Fruit fly (Drosophila melanogaster) whole organism, embryonic: Measurements from ENCODE around the gene Cip4.

Experiments
- Awh ChIP-seq: fragments of 200-800 bp; sonication (Bioruptor generic); IDR thresholded peaks from 2 replicates; pipeline ENCODE4, ENCODE4 v1.3.6; 2022; ENCODE audit warnings: missing biosample characterization, missing genetic modification characterization
- BtbVII ChIP-seq: fragments of 200-800 bp; sonication (Bioruptor generic); optimal IDR thresholded peaks from 3 replicates; lab custom pipeline; 2017; ENCODE audit warnings: missing biosample characterization, mild to moderate bottlenecking, missing genetic modification characterization
- C15 ChIP-seq: fragments of 200-800 bp; sonication (Bioruptor generic); IDR thresholded peaks from 3 replicates; pipeline ENCODE4 v1.3.6; 2022; ENCODE audit warnings: missing biosample characterization, missing genetic modification characterization
- CG11456 ChIP-seq: fragments of 200-800 bp; sonication (Bioruptor generic); IDR thresholded peaks from 3 replicates; pipeline ENCODE4 v1.3.6; 2022; ENCODE audit warnings: missing biosample characterization, missing genetic modification characterization
- CG11504 ChIP-seq: fragments of 200-800 bp; sonication (Bioruptor generic); optimal IDR thresholded peaks from 3 replicates; lab custom pipeline; 2019; ENCODE audit warnings: missing biosample characterization, mild to moderate bottlenecking, missing genetic modification characterization, moderate library complexity
- CG1233 ChIP-seq: fragments of 200-800 bp; sonication (Bioruptor generic); optimal IDR thresholded peaks from 4 replicates; lab custom pipeline; 2018; ENCODE audit warnings: missing biosample characterization, mild to moderate bottlenecking, missing genetic modification characterization
- CG1529 ChIP-seq: fragments of 200-800 bp; sonication (Bioruptor generic); optimal IDR thresholded peaks from 3 replicates; lab custom pipeline; 2018; ENCODE audit warnings: missing biosample characterization, missing genetic modification characterization
- CG1603 ChIP-seq: fragments of 200-800 bp; sonication (Bioruptor generic); optimal IDR thresholded peaks from 2 replicates; lab custom pipeline; 2019; ENCODE audit warnings: missing biosample characterization, mild to moderate bottlenecking, missing genetic modification characterization, moderate library complexity
- CG18476 ChIP-seq: fragments of 200-800 bp; sonication (Bioruptor generic); optimal IDR thresholded peaks from 2 replicates; lab custom pipeline; 2016; ENCODE audit warnings: missing biosample characterization, mild to moderate bottlenecking, missing genetic modification characterization
- CG18764 ChIP-seq: fragments of 200-800 bp; sonication (Bioruptor generic); optimal IDR thresholded peaks from 3 replicates; lab custom pipeline; 2016; ENCODE audit warnings: missing biosample characterization, missing genetic modification characterization
- CG2116 ChIP-seq: fragments of 200-800 bp; sonication (Bioruptor generic); optimal IDR thresholded peaks from 3 replicates; lab custom pipeline; 2018; ENCODE audit warnings: missing biosample characterization, mild to moderate bottlenecking, missing genetic modification characterization
- CG3838 ChIP-seq: fragments of 200-800 bp; sonication (Bioruptor generic); optimal IDR thresholded peaks from 3 replicates; lab custom pipeline; 2016; ENCODE audit warnings: missing biosample characterization, missing genetic modification characterization
- CG43689 ChIP-seq: fragments of 200-800 bp; sonication (Bioruptor generic); IDR thresholded peaks from 2 replicates; pipeline ENCODE4 v1.3.6; 2022; ENCODE audit warnings: missing biosample characterization, missing genetic modification characterization
- CG9437 ChIP-seq: fragments of 200-800 bp; sonication (Bioruptor generic); optimal IDR thresholded peaks from 2 replicates; lab custom pipeline; 2018; ENCODE audit warnings: missing biosample characterization, mild to moderate bottlenecking, missing genetic modification characterization
- CG9797 ChIP-seq: fragments of 200-800 bp; sonication (Bioruptor generic); optimal IDR thresholded peaks from 3 replicates; lab custom pipeline; 2018; ENCODE audit warnings: missing biosample characterization, mild to moderate bottlenecking, missing genetic modification characterization
- CG9932 ChIP-seq: fragments of 200-800 bp; sonication (Bioruptor generic); IDR thresholded peaks from 2 replicates; pipeline ENCODE4 v1.3.6; 2022; ENCODE audit warnings: missing biosample characterization, missing genetic modification characterization
- CHES-1-like ChIP-seq: fragments of 200-800 bp; sonication (Bioruptor generic); optimal IDR thresholded peaks from 2 replicates; lab custom pipeline; 2016; ENCODE audit warnings: missing biosample characterization, missing genetic modification characterization
- Dip2 ChIP-seq: fragments of 200-800 bp; sonication (Bioruptor generic); IDR thresholded peaks from 2 replicates; pipeline ENCODE4 v1.3.6; 2022; ENCODE audit warnings: missing biosample characterization, missing genetic modification characterization
- Doc3 ChIP-seq: fragments of 200-800 bp; sonication (Bioruptor generic); IDR thresholded peaks from 3 replicates; pipeline ENCODE4 v1.3.6; 2022; ENCODE audit warnings: missing biosample characterization, missing genetic modification characterization; ENCODE audit not compliant: partially characterized antibody
- Drgx ChIP-seq: fragments of 200-800 bp; sonication (Bioruptor generic); IDR thresholded peaks from 2 replicates; pipeline ENCODE4 v1.3.6; 2022; ENCODE audit warnings: missing biosample characterization, missing genetic modification characterization
- Elba2 ChIP-seq: fragments of 200-800 bp; sonication (Bioruptor generic); optimal IDR thresholded peaks from 3 replicates; lab custom pipeline; 2016; ENCODE audit warnings: missing biosample characterization, missing genetic modification characterization
- Fer1 ChIP-seq: fragments of 200-800 bp; sonication (Bioruptor generic); optimal IDR thresholded peaks from 2 replicates; lab custom pipeline; 2017; ENCODE audit warnings: missing biosample characterization, mild to moderate bottlenecking, missing genetic modification characterization
- Lpt ChIP-seq: fragments of >200 bp; optimal IDR thresholded peaks from 2 replicates; lab custom pipeline; 2018; ENCODE audit warnings: missing biosample characterization, missing genetic modification characterization
- MTF-1 ChIP-seq: fragments of 200-800 bp; sonication (Bioruptor generic); optimal IDR thresholded peaks from 2 replicates; lab custom pipeline; 2018; ENCODE audit warnings: missing biosample characterization, mild to moderate bottlenecking, missing genetic modification characterization, borderline replicate concordance
- Meics ChIP-seq: fragments of 200-800 bp; sonication (Bioruptor generic); optimal IDR thresholded peaks from 2 replicates; lab custom pipeline; 2017; ENCODE audit warnings: missing biosample characterization, mild to moderate bottlenecking, missing genetic modification characterization
- Oli ChIP-seq: fragments of 200-800 bp; sonication (Bioruptor generic); optimal IDR thresholded peaks from 2 replicates; lab custom pipeline; 2018; ENCODE audit warnings: missing biosample characterization, mild to moderate bottlenecking, missing genetic modification characterization, moderate library complexity
- Ravus ChIP-seq: fragments of 200-800 bp; sonication (Bioruptor generic); IDR thresholded peaks from 2 replicates; pipeline ENCODE4 v1.3.6; 2022; ENCODE audit warnings: missing biosample characterization, missing genetic modification characterization
- Ssrp ChIP-seq: fragments of 200-800 bp; sonication (Bioruptor generic); optimal IDR thresholded peaks from 2 replicates; lab custom pipeline; 2018; ENCODE audit warnings: missing biosample characterization, mild to moderate bottlenecking, missing genetic modification characterization, moderate library complexity
- Usf ChIP-seq: fragments of 200-800 bp; sonication (Bioruptor generic); optimal IDR thresholded peaks from 2 replicates; lab custom pipeline; 2017; ENCODE audit warnings: missing genotype, missing biosample characterization, missing genetic modification characterization
- cg ChIP-seq: fragments of 200-800 bp; sonication (Bioruptor generic); optimal IDR thresholded peaks from 3 replicates; lab custom pipeline; 2019; ENCODE audit warnings: missing biosample characterization, mild to moderate bottlenecking, missing genetic modification characterization, moderate library complexity
- chinmo ChIP-seq: fragments of 200-800 bp; sonication (Bioruptor generic); IDR thresholded peaks from 4 replicates; pipeline ENCODE4 v1.3.6; 2022; ENCODE audit warnings: missing biosample characterization, missing genetic modification characterization; ENCODE audit not compliant: partially characterized antibody
- cwo ChIP-seq: fragments of 200-800 bp; sonication (Bioruptor generic); optimal IDR thresholded peaks from 3 replicates; lab custom pipeline; 2017; ENCODE audit warnings: missing biosample characterization, missing genetic modification characterization, mild to moderate bottlenecking, moderate library complexity, missing genetic modification reagents
- dati ChIP-seq: fragments of 200-800 bp; sonication (Bioruptor generic); IDR thresholded peaks from 2 replicates; pipeline ENCODE4 v1.3.6; 2022; ENCODE audit warnings: missing biosample characterization, missing genetic modification characterization
- dmrt99B ChIP-seq: fragments of 200-800 bp; sonication (Bioruptor generic); optimal IDR thresholded peaks from 2 replicates; lab custom pipeline; 2018; ENCODE audit warnings: missing biosample characterization, mild to moderate bottlenecking, missing genetic modification characterization, moderate library complexity
- esg ChIP-seq: fragments of 200-800 bp; sonication (Bioruptor generic); conservative IDR thresholded peaks from 2 replicates; pipeline ENCODE4 v1.3.6; 2022; ENCODE audit warnings: missing biosample characterization, missing genetic modification characterization
- grau ChIP-seq: fragments of 200-800 bp; optimal IDR thresholded peaks from 3 replicates; lab custom pipeline; 2019; ENCODE audit warnings: missing biosample characterization, mild to moderate bottlenecking, missing genetic modification characterization, moderate library complexity
- gro ChIP-seq: fragments of 200-800 bp; sonication (Bioruptor generic); optimal IDR thresholded peaks from 2 replicates; lab custom pipeline; 2016; ENCODE audit warnings: missing biosample characterization, missing genetic modification characterization
- her ChIP-seq: fragments of 200-800 bp; sonication (Bioruptor generic); optimal IDR thresholded peaks from 2 replicates; lab custom pipeline; 2016; ENCODE audit warnings: missing biosample characterization, missing genetic modification characterization
- hkb ChIP-seq, 2 experiments: fragments of 200-800 bp in 1 of 2; fragments of >200 bp in 1 of 2; sonication (Bioruptor generic) in 1 of 2; IDR thresholded peaks in 1 of 2; optimal IDR thresholded peaks in 1 of 2; 2 replicates each; pipeline versions ENCODE4 v1.3.6 to Lab custom; 2017 to 2022; ENCODE audit warnings: missing biosample characterization in 1 of 2, missing genetic modification characterization in 1 of 2
- inv ChIP-seq: fragments of 200-800 bp; sonication (Bioruptor generic); IDR thresholded peaks from 2 replicates; pipeline ENCODE4 v1.3.6; 2022; ENCODE audit warnings: missing biosample characterization, missing genetic modification characterization; ENCODE audit not compliant: partially characterized antibody
- kah ChIP-seq: fragments of 200-800 bp; sonication (Bioruptor generic); optimal IDR thresholded peaks from 2 replicates; lab custom pipeline; 2018; ENCODE audit warnings: missing biosample characterization, mild to moderate bottlenecking, missing genetic modification characterization
- lilli ChIP-seq: fragments of 200-800 bp; sonication (Bioruptor generic); optimal IDR thresholded peaks from 3 replicates; lab custom pipeline; 2016; ENCODE audit warnings: missing biosample characterization, missing genetic modification characterization
- lmd ChIP-seq: fragments of 200-800 bp; sonication (Bioruptor generic); IDR thresholded peaks from 2 replicates; pipeline ENCODE4 v1.3.6; 2022; ENCODE audit warnings: missing biosample characterization, missing genetic modification characterization
- nau ChIP-seq: fragments of 200-800 bp; sonication (Bioruptor generic); optimal IDR thresholded peaks from 3 replicates; lab custom pipeline; 2017; ENCODE audit warnings: missing biosample characterization, mild to moderate bottlenecking, missing genetic modification characterization, missing genetic modification reagents
- rib ChIP-seq: fragments of 200-800 bp; sonication (Bioruptor generic); IDR thresholded peaks from 2 replicates; pipeline ENCODE4 v1.3.6; 2022; ENCODE audit warnings: missing biosample characterization, missing genetic modification characterization
- ssp ChIP-seq: fragments of 200-800 bp; sonication (Bioruptor generic); IDR thresholded peaks from 2 replicates; pipeline ENCODE4 v1.3.6; 2022; ENCODE audit warnings: missing biosample characterization, missing genetic modification characterization
- stwl ChIP-seq: fragments of 200-800 bp; sonication (Bioruptor generic); optimal IDR thresholded peaks from 3 replicates; lab custom pipeline; 2018; ENCODE audit warnings: missing biosample characterization, mild to moderate bottlenecking, missing genetic modification characterization, moderate library complexity
- tin ChIP-seq: fragments of 200-800 bp; sonication (Bioruptor generic); optimal IDR thresholded peaks from 3 replicates; lab custom pipeline; 2016; ENCODE audit warnings: missing biosample characterization, missing genetic modification characterization
- vnd ChIP-seq: fragments of 200-800 bp; sonication (Bioruptor generic); IDR thresholded peaks from 3 replicates; pipeline ENCODE4 v1.3.6; 2022; ENCODE audit warnings: missing biosample characterization, missing genetic modification characterization; ENCODE audit not compliant: partially characterized antibody
- zen ChIP-seq: fragments of 200-800 bp; sonication (Bioruptor generic); optimal IDR thresholded peaks from 3 replicates; lab custom pipeline; 2018; ENCODE audit warnings: missing biosample characterization, mild to moderate bottlenecking, missing genetic modification characterization, moderate library complexity
- zfh2 ChIP-seq: fragments of 200-800 bp; sonication (Bioruptor generic); optimal IDR thresholded peaks from 2 replicates; lab custom pipeline; 2016; ENCODE audit warnings: missing biosample characterization, missing genetic modification characterization

Cip4 gene

dm6 chr3L:4378895-4379294 lies 15.0 kb upstream of the Cip4 start (continued):
- TF ChIP-seq inv (no peak), CG9437 (GFP tag; lab: Kevin White, UChicago) (peak; percentile 31), Dip2 (no peak), lmd (GFP tag; lab: Robert Waterston, UW) (peak; percentile 69), dmrt99B (tag; lab: Kevin White, UChicago) (peak; percentile 63), vnd (GFP tag; lab: Robert Waterston, UW) (no peak), C15 (GFP tag; lab: Robert Waterston, UW) (no peak), Lpt (GFP tag; lab: Kevin White, UChicago) (no peak), ssp (GFP tag; lab: Robert Waterston, UW) (peak; percentile 43), Ravus (GFP tag; lab: Robert Waterston, UW) (no peak; the same call in 1 of the 2 replicates), CG1603 (tag; lab: Kevin White, UChicago) (no peak), Ssrp (tag; lab: Kevin White, UChicago) (peak; percentile 47), Doc3 (GFP tag; lab: Robert Waterston, UW) (no peak), Oli (tag; lab: Kevin White, UChicago) (peak; percentile 69), lilli (GFP tag; lab: Kevin White, UChicago) (peak; percentile 74), her (GFP tag; lab: Kevin White, UChicago) (no peak), CG11456 (GFP tag; lab: Robert Waterston, UW) (0 out of 3 replicates have a peak, but pooled peaks have one; percentile 62), hkb (optimal IDR thresholded peaks at IDR 0.05; lab: Kevin White, UChicago) (no peak), hkb (GFP tag; IDR thresholded peaks at IDR 0.05; lab: Robert Waterston, UW) (peak; percentile 78), esg (peak; percentile 43), CG2116 (GFP tag; lab: Kevin White, UChicago) (peak; percentile 7), cwo (GFP tag; lab: Kevin White, UChicago) (peak; percentile 50), CG9932 (GFP tag; lab: Robert Waterston, UW) (peak; percentile 38), kah (GFP tag; lab: Kevin White, UChicago) (no peak), CG1529 (GFP tag; lab: Kevin White, UChicago) (no peak), CG1233 (GFP tag; lab: Kevin White, UChicago) (no peak), Fer1 (GFP tag; lab: Kevin White, UChicago) (peak; percentile 82), MTF-1 (no peak), zen (tag; lab: Kevin White, UChicago) (peak; percentile 6), CHES-1-like (GFP tag; lab: Kevin White, UChicago) (no peak), nau (peak; percentile 12), CG9797 (GFP tag; lab: Kevin White, UChicago) (no peak), gro (GFP tag; lab: Kevin White, UChicago) (peak; percentile 21), Awh (GFP tag; lab: Robert Waterston, UW) (no peak), CG3838 (GFP tag; lab: Kevin White, UChicago) (no peak), Drgx (no peak), CG43689 (GFP tag; lab: Robert Waterston, UW) (no peak), tin (GFP tag; lab: Kevin White, UChicago) (peak; percentile 35), CG18476 (GFP tag; lab: Kevin White, UChicago) (no peak), BtbVII (GFP tag; lab: Kevin White, UChicago) (no peak), dati (GFP tag; lab: Robert Waterston, UW) (no peak), CG11504 (tag; lab: Kevin White, UChicago) (peak; percentile 75), rib (GFP tag; lab: Robert Waterston, UW) (no peak), Elba2 (no peak), Meics (GFP tag; lab: Kevin White, UChicago) (peak; percentile 72), zfh2 (no peak), stwl (tag; lab: Kevin White, UChicago) (no peak), CG18764 (no peak), cg (GFP tag; lab: Kevin White, UChicago) (no peak), Usf (GFP tag; lab: Kevin White, UChicago) (no peak), grau (tag; lab: Kevin White, UChicago) (peak; percentile 71), chinmo (GFP tag; lab: Robert Waterston, UW) (no peak)
